Fruit fly (Drosophila melanogaster) whole organism, embryonic: ENCODE measurements around the gene Tsp96F.

Experiments used
- CG10267 ChIP-seq: fragments of 200-800 bp; sonication (Bioruptor generic); optimal IDR thresholded peaks from 2 replicates; lab custom pipeline; 2018; ENCODE audit warnings: missing biosample characterization, mild to moderate bottlenecking, missing genetic modification characterization, moderate library complexity
- CG11696 ChIP-seq: fragments of 200-800 bp; sonication (Bioruptor generic); IDR thresholded peaks from 2 replicates; pipeline ENCODE4 v1.3.6; 2022; ENCODE audit warnings: missing biosample characterization, missing genetic modification characterization
- CG14710 ChIP-seq: fragments of 200-800 bp; sonication (Bioruptor generic); optimal IDR thresholded peaks from 3 replicates; lab custom pipeline; 2019; ENCODE audit warnings: missing biosample characterization, mild to moderate bottlenecking, missing genetic modification characterization, moderate library complexity
- CG16779 ChIP-seq: fragments of 200-800 bp; sonication (Bioruptor generic); IDR thresholded peaks from 2 replicates; pipeline ENCODE4 v1.3.6; 2022; ENCODE audit warnings: missing biosample characterization, missing genetic modification characterization
- CG16815 ChIP-seq: fragments of 200-800 bp; sonication (Bioruptor generic); optimal IDR thresholded peaks from 3 replicates; lab custom pipeline; 2017; ENCODE audit warnings: missing biosample characterization, mild to moderate bottlenecking, missing genetic modification characterization
- CG17186 ChIP-seq: fragments of 200-800 bp; sonication (Bioruptor generic); optimal IDR thresholded peaks from 3 replicates; lab custom pipeline; 2017; ENCODE audit warnings: missing biosample characterization, missing genetic modification reagents, missing genetic modification characterization
- CG18599 ChIP-seq: fragments of 200-800 bp; sonication (Bioruptor generic); optimal IDR thresholded peaks from 3 replicates; lab custom pipeline; 2017; ENCODE audit warnings: missing biosample characterization, missing genetic modification characterization, mild to moderate bottlenecking, moderate library complexity, missing genetic modification reagents
- CG2116 ChIP-seq: fragments of 200-800 bp; sonication (Bioruptor generic); optimal IDR thresholded peaks from 3 replicates; lab custom pipeline; 2018; ENCODE audit warnings: missing biosample characterization, mild to moderate bottlenecking, missing genetic modification characterization
- CG2202 ChIP-seq: fragments of 200-800 bp; sonication (Bioruptor generic); optimal IDR thresholded peaks from 2 replicates; lab custom pipeline; 2018; ENCODE audit warnings: missing biosample characterization, mild to moderate bottlenecking, missing genetic modification characterization
- CG31365 ChIP-seq: fragments of 200-800 bp; sonication (Bioruptor generic); optimal IDR thresholded peaks from 2 replicates; lab custom pipeline; 2018; ENCODE audit warnings: missing biosample characterization, mild to moderate bottlenecking, missing genetic modification characterization
- CG31441 ChIP-seq: fragments of 200-800 bp; sonication (Bioruptor generic); IDR thresholded peaks from 2 replicates; pipeline ENCODE4 v1.3.6; 2022; ENCODE audit warnings: missing biosample characterization, missing genetic modification characterization
- CG3407 ChIP-seq: fragments of 200-800 bp; sonication (Bioruptor generic); optimal IDR thresholded peaks from 2 replicates; lab custom pipeline; 2018; ENCODE audit warnings: missing biosample characterization, mild to moderate bottlenecking, missing genetic modification characterization
- CG6272 ChIP-seq: fragments of 200-800 bp; sonication (Bioruptor generic); IDR thresholded peaks from 2 replicates; pipeline ENCODE4 v1.3.6; 2022; ENCODE audit warnings: missing biosample characterization, missing genetic modification characterization
- CG9215 ChIP-seq: fragments of 200-800 bp; sonication (Bioruptor generic); IDR thresholded peaks from 2 replicates; pipeline ENCODE4 v1.3.6; 2022; ENCODE audit warnings: missing biosample characterization, missing genetic modification characterization
- CG9609 ChIP-seq: fragments of 200-800 bp; sonication (Bioruptor generic); optimal IDR thresholded peaks from 3 replicates; lab custom pipeline; 2016; ENCODE audit warnings: missing biosample characterization, missing genetic modification characterization
- CG9817 ChIP-seq: fragments of 200-800 bp; sonication (Bioruptor generic); optimal IDR thresholded peaks from 2 replicates; lab custom pipeline; 2018; ENCODE audit warnings: missing biosample characterization, mild to moderate bottlenecking, missing genetic modification characterization, moderate library complexity
- CG9876 ChIP-seq: fragments of 200-800 bp; sonication (Bioruptor generic); optimal IDR thresholded peaks from 2 replicates; lab custom pipeline; 2016; ENCODE audit warnings: missing biosample characterization, missing genetic modification characterization
- CkIIα-i1 ChIP-seq: fragments of 200-800 bp; sonication (Bioruptor generic); IDR thresholded peaks from 2 replicates; pipeline ENCODE4 v1.3.6; 2022; ENCODE audit warnings: missing biosample characterization, missing genetic modification characterization
- Doc2 ChIP-seq: fragments of 200-800 bp; sonication (Bioruptor generic); IDR thresholded peaks from 2 replicates; pipeline ENCODE4 v1.3.6; 2022; ENCODE audit warnings: missing biosample characterization, missing genetic modification characterization
- E2f2 ChIP-seq: fragments of 200-800 bp; sonication (Bioruptor generic); IDR thresholded peaks from 2 replicates; pipeline ENCODE4 v1.3.6; 2022; ENCODE audit warnings: missing biosample characterization, missing genetic modification characterization
- Eip74EF ChIP-seq, 2 experiments: fragments of 200-800 bp in 1 of 2; fragments of >200 bp in 1 of 2; sonication (Bioruptor generic) in 1 of 2; optimal IDR thresholded peaks; 2 replicates each; lab custom pipeline; 2017 to 2019; ENCODE audit warnings: missing biosample characterization in 2 of 2, missing genetic modification characterization in 2 of 2, mild to moderate bottlenecking in 1 of 2, moderate library complexity in 1 of 2
- H15 ChIP-seq: fragments of 200-800 bp; sonication (Bioruptor generic); IDR thresholded peaks from 3 replicates; pipeline ENCODE4 v1.3.6; 2022; ENCODE audit warnings: missing biosample characterization, missing genetic modification characterization
- NK7.1 ChIP-seq: fragments of 200-800 bp; sonication (Bioruptor generic); optimal IDR thresholded peaks from 3 replicates; lab custom pipeline; 2016; ENCODE audit warnings: missing biosample characterization, missing genetic modification characterization
- Scr ChIP-seq: fragments of 200-800 bp; sonication (Bioruptor generic); IDR thresholded peaks from 2 replicates; pipeline ENCODE4 v1.3.6; 2022; ENCODE audit warnings: missing biosample characterization, missing genetic modification characterization; ENCODE audit not compliant: partially characterized antibody
- Six4 ChIP-seq: fragments of 200-800 bp; sonication (Bioruptor generic); optimal IDR thresholded peaks from 2 replicates; lab custom pipeline; 2016; ENCODE audit warnings: missing biosample characterization, missing genetic modification characterization
- Spps ChIP-seq: fragments of 200-800 bp; sonication (Bioruptor generic); optimal IDR thresholded peaks from 2 replicates; lab custom pipeline; 2018; ENCODE audit warnings: missing biosample characterization, mild to moderate bottlenecking, missing genetic modification characterization
- ac ChIP-seq: fragments of 200-800 bp; sonication (Bioruptor generic); optimal IDR thresholded peaks from 3 replicates; lab custom pipeline; 2017; ENCODE audit warnings: missing biosample characterization, mild to moderate bottlenecking, missing genetic modification characterization
- az2 ChIP-seq: fragments of 200-800 bp; sonication (Bioruptor generic); optimal IDR thresholded peaks from 3 replicates; lab custom pipeline; 2016; ENCODE audit warnings: missing biosample characterization, missing genetic modification characterization
- dm ChIP-seq: fragments of 200-800 bp; sonication (Bioruptor generic); optimal IDR thresholded peaks from 3 replicates; lab custom pipeline; 2016; ENCODE audit warnings: missing biosample characterization, missing genetic modification characterization
- emc ChIP-seq: fragments of 200-800 bp; sonication (Bioruptor generic); optimal IDR thresholded peaks from 2 replicates; lab custom pipeline; 2016; ENCODE audit warnings: missing biosample characterization, missing genetic modification characterization
- eve ChIP-seq, 2 experiments: fragments of >200 bp; optimal IDR thresholded peaks; 2 replicates each; lab custom pipeline; 2017; ENCODE audit warnings: missing biosample characterization in 2 of 2, missing genetic modification characterization in 2 of 2
- exex ChIP-seq: fragments of 200-800 bp; sonication (Bioruptor generic); optimal IDR thresholded peaks from 4 replicates; lab custom pipeline; 2018; ENCODE audit warnings: missing biosample characterization, mild to moderate bottlenecking, missing genetic modification characterization, moderate library complexity
- hb ChIP-seq: fragments of 200-800 bp; sonication (Bioruptor generic); IDR thresholded peaks from 3 replicates; pipeline ENCODE4 v1.3.6; 2022; ENCODE audit warnings: missing biosample characterization, missing genetic modification characterization; ENCODE audit not compliant: partially characterized antibody
- hbn ChIP-seq: fragments of 200-800 bp; sonication (Bioruptor generic); IDR thresholded peaks from 2 replicates; pipeline ENCODE4 v1.3.6; 2022; ENCODE audit warnings: missing biosample characterization, missing genetic modification characterization; ENCODE audit not compliant: partially characterized antibody
- kah ChIP-seq: fragments of 200-800 bp; sonication (Bioruptor generic); optimal IDR thresholded peaks from 2 replicates; lab custom pipeline; 2018; ENCODE audit warnings: missing biosample characterization, mild to moderate bottlenecking, missing genetic modification characterization
- lilli ChIP-seq: fragments of 200-800 bp; sonication (Bioruptor generic); optimal IDR thresholded peaks from 3 replicates; lab custom pipeline; 2016; ENCODE audit warnings: missing biosample characterization, missing genetic modification characterization
- lola ChIP-seq, 3 experiments: fragments of >200 bp in 2 of 3; fragments of 200-800 bp in 1 of 3; sonication (Bioruptor generic) in 1 of 3; optimal IDR thresholded peaks; 2 replicates each; lab custom pipeline; 2017 to 2019; ENCODE audit warnings: missing biosample characterization in 3 of 3, missing genetic modification characterization in 3 of 3, mild to moderate bottlenecking in 1 of 3, moderate library complexity in 1 of 3
- mld ChIP-seq: fragments of 200-800 bp; sonication (Bioruptor generic); IDR thresholded peaks from 3 replicates; pipeline ENCODE4 v1.3.6; 2022; ENCODE audit warnings: missing biosample characterization, missing genetic modification characterization; ENCODE audit not compliant: partially characterized antibody
- nerfin-1 ChIP-seq: fragments of 200-800 bp; sonication (Bioruptor generic); optimal IDR thresholded peaks from 3 replicates; lab custom pipeline; 2019; ENCODE audit warnings: missing biosample characterization, mild to moderate bottlenecking, missing genetic modification characterization, moderate library complexity
- pho ChIP-seq: fragments of 200-800 bp; sonication (Bioruptor generic); optimal IDR thresholded peaks from 2 replicates; lab custom pipeline; 2016; ENCODE audit warnings: missing biosample characterization, missing genetic modification characterization
- pita ChIP-seq: fragments of 200-800 bp; sonication (Bioruptor generic); optimal IDR thresholded peaks from 2 replicates; lab custom pipeline; 2017; ENCODE audit warnings: missing biosample characterization, mild to moderate bottlenecking, missing genetic modification characterization
- sens ChIP-seq: fragments of 200-800 bp; sonication (Bioruptor generic); peaks from one replicate; lab custom pipeline; 2016; ENCODE audit warnings: missing biosample characterization, missing genetic modification characterization
- slou ChIP-seq: fragments of 200-800 bp; sonication (Bioruptor generic); optimal IDR thresholded peaks from 3 replicates; lab custom pipeline; 2016; ENCODE audit warnings: missing biosample characterization, missing genetic modification characterization
- slp2 ChIP-seq: fragments of 200-800 bp; sonication (Bioruptor generic); optimal IDR thresholded peaks from 2 replicates; lab custom pipeline; 2016; ENCODE audit warnings: missing biosample characterization, missing genetic modification characterization
- sr ChIP-seq: fragments of 200-800 bp; sonication (Bioruptor generic); IDR thresholded peaks from 3 replicates; pipeline ENCODE4 v1.3.6; 2022; ENCODE audit warnings: missing biosample characterization, missing genetic modification characterization
- tap ChIP-seq: fragments of 200-800 bp; optimal IDR thresholded peaks from 3 replicates; lab custom pipeline; 2019; ENCODE audit warnings: missing biosample characterization, mild to moderate bottlenecking, missing genetic modification characterization, moderate library complexity
- tio ChIP-seq: fragments of 200-800 bp; sonication (Bioruptor generic); optimal IDR thresholded peaks from 2 replicates; lab custom pipeline; 2017; ENCODE audit warnings: missing biosample characterization, missing genetic modification characterization, inconsistent platforms
- wek ChIP-seq: fragments of 200-800 bp; sonication (Bioruptor generic); optimal IDR thresholded peaks from 3 replicates; lab custom pipeline; 2018; ENCODE audit warnings: missing biosample characterization, mild to moderate bottlenecking, missing genetic modification characterization, moderate library complexity
- zf30C ChIP-seq: fragments of 200-800 bp; sonication (Bioruptor generic); optimal IDR thresholded peaks from 3 replicates; lab custom pipeline; 2018; ENCODE audit warnings: missing biosample characterization, mild to moderate bottlenecking, missing genetic modification characterization

Tsp96F gene

dm6 chr3R:25880971-25881809 lies at the start of gene Tsp96F (continued):
- TF ChIP-seq exex (no peak), Six4 (GFP tag; lab: Kevin White, UChicago) (no peak), CG16815 (GFP tag; lab: Kevin White, UChicago) (no peak), CG2116 (GFP tag; lab: Kevin White, UChicago) (peak; percentile 32), wek (no peak), Scr (peak; percentile 63), tap (no peak), lola (GFP tag; optimal IDR thresholded peaks at IDR 0.05; lab: Kevin White, UChicago) (no peak), CG11696 (no peak), CG14710 (tag; lab: Kevin White, UChicago) (peak; percentile 53), CG31365 (tag; lab: Kevin White, UChicago) (no peak), hbn (peak; percentile 30; the same call in 1 of the 2 replicates), sr (GFP tag; lab: Robert Waterston, UW) (no peak), CG10267 (tag; lab: Kevin White, UChicago) (peak; percentile 32), zf30C (GFP tag; lab: Kevin White, UChicago) (no peak), CG3407 (GFP tag; lab: Kevin White, UChicago) (no peak), CG9609 (peak; percentile 7), pita (GFP tag; lab: Kevin White, UChicago) (peak; percentile 89), CG18599 (GFP tag; lab: Kevin White, UChicago) (no peak), sens (GFP tag; lab: Kevin White, UChicago) (peak; percentile 51), CG6272 (GFP tag; lab: Robert Waterston, UW) (no peak), dm (GFP tag; lab: Kevin White, UChicago) (no peak), CG17186 (GFP tag; lab: Kevin White, UChicago) (no peak), CG2202 (tag; lab: Kevin White, UChicago) (peak; percentile 21), E2f2 (GFP tag; lab: Robert Waterston, UW) (peak; percentile 41), emc (no peak), hb (GFP tag; lab: Robert Waterston, UW) (no peak), Eip74EF (GFP tag; optimal IDR thresholded peaks at IDR 0.05; lab: Kevin White, UChicago) (no peak), H15 (GFP tag; lab: Robert Waterston, UW) (no peak), Spps (tag; lab: Kevin White, UChicago) (no peak), Doc2 (GFP tag; lab: Robert Waterston, UW) (no peak), CG9876 (GFP tag; lab: Kevin White, UChicago) (no peak), kah (GFP tag; lab: Kevin White, UChicago) (peak; percentile 40), eve (GFP tag; optimal IDR thresholded peaks at IDR 0.05; lab: Kevin White, UChicago) (no peak), pho (GFP tag; lab: Kevin White, UChicago) (no peak), lilli (GFP tag; lab: Kevin White, UChicago) (no peak), CG31441 (GFP tag; lab: Robert Waterston, UW) (no peak), slp2 (GFP tag; lab: Kevin White, UChicago) (no peak), mld (no peak), CG9215 (no peak), NK7.1 (GFP tag; lab: Kevin White, UChicago) (no peak), slou (GFP tag; lab: Kevin White, UChicago) (no peak), CkIIα-i1 (GFP tag; lab: Robert Waterston, UW) (no peak), nerfin-1 (tag; lab: Kevin White, UChicago) (peak; percentile 16), CG16779 (GFP tag; lab: Robert Waterston, UW) (no peak), az2 (no peak), tio (GFP tag; lab: Kevin White, UChicago) (no peak), CG9817 (tag; lab: Kevin White, UChicago) (no peak), ac (GFP tag; lab: Kevin White, UChicago) (no peak)
